Fruit fly (Drosophila melanogaster) Kc167 (cell line): ENCODE data around the gene Akr1B.

Experiments
- Myc ChIP-seq: fragments of >200 bp; optimal IDR thresholded peaks from 2 replicates; lab custom pipeline; 2017; ENCODE audit warnings: missing external identifiers
- Sin3A ChIP-seq: fragments of >200 bp; optimal IDR thresholded peaks from 2 replicates; lab custom pipeline; 2018; ENCODE audit warnings: missing external identifiers
- psq ChIP-seq: fragments of >200 bp; optimal IDR thresholded peaks from 2 replicates; lab custom pipeline; 2017; ENCODE audit warnings: missing external identifiers

dm6 chr3L:11626229-11626826, 2.1 kb upstream of the Akr1B start, which contains the start of gene PCID2:
- TF ChIP-seq psq (lab: Kevin White, UChicago), result no peak
- TF ChIP-seq Myc, result no peak
- TF ChIP-seq Sin3A (lab: Kevin White, UChicago), result no peak
